Worm (Caenorhabditis elegans) whole organism, L2 larva: Measurements from ENCODE around the gene R09H10.7.

Experiments
- C34F6.9 ChIP-seq: fragments of 150-350 bp; optimal IDR thresholded peaks from 2 replicates; lab custom pipeline; 2014; ENCODE audit warnings: missing biosample characterization, missing genetic modification characterization
- F13H6.1 ChIP-seq: sonication (generic microtip); optimal IDR thresholded peaks from 2 replicates; lab custom pipeline; 2016; ENCODE audit warnings: missing genetic modification characterization, missing compliant biosample characterization
- R02D3.7 ChIP-seq: fragments of 150-350 bp; optimal IDR thresholded peaks from 2 replicates; lab custom pipeline; 2014; ENCODE audit warnings: missing biosample characterization, missing genetic modification characterization
- Y55F3AM.14 ChIP-seq: fragments of 200-800 bp; sonication (Bioruptor generic); optimal IDR thresholded peaks from 2 replicates; lab custom pipeline; 2018; ENCODE audit warnings: mild to moderate bottlenecking, missing genetic modification characterization, missing compliant biosample characterization
- ZK546.5 ChIP-seq: sonication (generic microtip); optimal IDR thresholded peaks from 2 replicates; lab custom pipeline; 2017; ENCODE audit warnings: missing biosample characterization, missing genetic modification characterization
- alr-1 ChIP-seq: fragments of 150-350 bp; optimal IDR thresholded peaks from 2 replicates; lab custom pipeline; 2014; ENCODE audit warnings: missing biosample characterization, missing genetic modification characterization
- aly-2 ChIP-seq: fragments of 150-350 bp; optimal IDR thresholded peaks from 2 replicates; lab custom pipeline; 2014; ENCODE audit warnings: missing biosample characterization, missing genetic modification characterization
- ama-1 ChIP-seq: fragments of 150-350 bp; optimal IDR thresholded peaks from 2 replicates; lab custom pipeline; 2018; ENCODE audit warnings: inconsistent platforms
- blmp-1 ChIP-seq: sonication (generic microtip); optimal IDR thresholded peaks from 2 replicates; lab custom pipeline; 2017; ENCODE audit warnings: missing genetic modification characterization, mild to moderate bottlenecking, missing compliant biosample characterization, antibody characterized with exemption, moderate library complexity; ENCODE audit not compliant: insufficient read depth
- ceh-16 ChIP-seq: fragments of 150-350 bp; optimal IDR thresholded peaks from 2 replicates; lab custom pipeline; 2014; ENCODE audit warnings: missing biosample characterization, missing genetic modification characterization
- dmd-4 ChIP-seq: sonication (generic microtip); optimal IDR thresholded peaks from 2 replicates; lab custom pipeline; 2017; ENCODE audit warnings: missing biosample characterization, missing genetic modification characterization
- elt-1 ChIP-seq: fragments of 150-350 bp; optimal IDR thresholded peaks from 2 replicates; lab custom pipeline; 2014; ENCODE audit warnings: missing biosample characterization, missing genetic modification characterization
- fos-1 ChIP-seq: fragments of 150-350 bp; optimal IDR thresholded peaks from 2 replicates; lab custom pipeline; 2014; ENCODE audit warnings: missing biosample characterization, missing genetic modification characterization
- lin-11 ChIP-seq: fragments of 150-350 bp; sonication (generic microtip); optimal IDR thresholded peaks from 2 replicates; lab custom pipeline; 2014; ENCODE audit warnings: missing biosample characterization, missing genetic modification characterization, inconsistent platforms, mixed read lengths
- lin-13 ChIP-seq: fragments of 150-350 bp; optimal IDR thresholded peaks from 2 replicates; lab custom pipeline; 2014; ENCODE audit warnings: missing biosample characterization, missing genetic modification reagents, missing genetic modification characterization
- lsy-2 ChIP-seq, 2 experiments: fragments of 150-350 bp in 1 of 2; sonication (generic microtip) in 1 of 2; optimal IDR thresholded peaks; 2 replicates each; lab custom pipeline; 2014 to 2017; ENCODE audit warnings: missing biosample characterization in 2 of 2, missing genetic modification characterization in 2 of 2
- mab-5 ChIP-seq: fragments of 150-350 bp; optimal IDR thresholded peaks from 2 replicates; lab custom pipeline; 2014; ENCODE audit warnings: missing biosample characterization, missing genetic modification characterization
- mbf-1 ChIP-seq: sonication (generic microtip); optimal IDR thresholded peaks from 2 replicates; lab custom pipeline; 2017; ENCODE audit warnings: missing biosample characterization, missing genetic modification characterization
- nhr-11 ChIP-seq: fragments of 150-350 bp; optimal IDR thresholded peaks from 2 replicates; lab custom pipeline; 2014; ENCODE audit warnings: missing biosample characterization, missing genetic modification characterization
- nhr-21 ChIP-seq: fragments of 150-350 bp; optimal IDR thresholded peaks from 2 replicates; lab custom pipeline; 2014; ENCODE audit warnings: missing biosample characterization, missing genetic modification characterization
- nhr-23 ChIP-seq: fragments of 150-350 bp; optimal IDR thresholded peaks from 2 replicates; lab custom pipeline; 2014; ENCODE audit warnings: missing biosample characterization, missing genetic modification reagents, missing genetic modification characterization
- nhr-25 ChIP-seq: fragments of 150-350 bp; sonication (generic microtip); optimal IDR thresholded peaks from 3 replicates; lab custom pipeline; 2014; ENCODE audit warnings: missing biosample characterization, missing genetic modification characterization
- nhr-6 ChIP-seq: fragments of 150-350 bp; optimal IDR thresholded peaks from 2 replicates; lab custom pipeline; 2014; ENCODE audit warnings: missing biosample characterization, missing genetic modification characterization
- nhr-77 ChIP-seq: fragments of 150-350 bp; optimal IDR thresholded peaks from 2 replicates; lab custom pipeline; 2014; ENCODE audit warnings: missing biosample characterization, missing genetic modification characterization
- peb-1 ChIP-seq: fragments of 150-350 bp; optimal IDR thresholded peaks from 2 replicates; lab custom pipeline; 2014; ENCODE audit warnings: missing biosample characterization, missing genetic modification characterization
- sem-4 ChIP-seq: fragments of 150-350 bp; optimal IDR thresholded peaks from 2 replicates; lab custom pipeline; 2014; ENCODE audit warnings: missing biosample characterization, missing genetic modification reagents, missing genetic modification characterization
- sma-3 ChIP-seq: sonication (generic microtip); optimal IDR thresholded peaks from 2 replicates; lab custom pipeline; 2016; ENCODE audit warnings: missing genetic modification reagents, missing genetic modification characterization, missing compliant biosample characterization
- sma-9 ChIP-seq, 2 experiments: fragments of 150-350 bp in 1 of 2; sonication (generic microtip) in 1 of 2; optimal IDR thresholded peaks; 2 replicates each; lab custom pipeline; 2014 to 2016; ENCODE audit warnings: missing genetic modification characterization in 2 of 2, mild to moderate bottlenecking in 1 of 2, missing biosample characterization in 1 of 2, missing compliant biosample characterization in 1 of 2, missing genetic modification reagents in 1 of 2, moderate library complexity in 1 of 2
- snpc-4 ChIP-seq: fragments of 150-350 bp; optimal IDR thresholded peaks from 2 replicates; lab custom pipeline; 2014; ENCODE audit warnings: missing biosample characterization, missing genetic modification characterization
- unc-55 ChIP-seq: fragments of 150-350 bp; sonication (generic microtip); optimal IDR thresholded peaks from 3 replicates; lab custom pipeline; 2014; ENCODE audit warnings: missing biosample characterization, missing genetic modification reagents, missing genetic modification characterization
- unc-62 ChIP-seq: fragments of 150-350 bp; optimal IDR thresholded peaks from 2 replicates; lab custom pipeline; 2014; ENCODE audit warnings: missing biosample characterization, missing genetic modification reagents, missing genetic modification characterization
- zag-1 ChIP-seq: fragments of 150-350 bp; optimal IDR thresholded peaks from 2 replicates; lab custom pipeline; 2014; ENCODE audit warnings: missing biosample characterization, missing genetic modification characterization
- ztf-1 ChIP-seq: fragments of 200-800 bp; sonication (Bioruptor generic); conservative IDR thresholded peaks from 2 replicates; pipeline ENCODE4 v1.3.6; 2022; ENCODE audit warnings: missing genetic modification characterization, missing compliant biosample characterization
- ztf-11 ChIP-seq: sonication (generic microtip); optimal IDR thresholded peaks from 2 replicates; lab custom pipeline; 2017; ENCODE audit warnings: missing biosample characterization, missing genetic modification characterization
- ztf-4 ChIP-seq: fragments of 150-350 bp; optimal IDR thresholded peaks from 2 replicates; lab custom pipeline; 2014; ENCODE audit warnings: missing biosample characterization, missing genetic modification characterization

The R09H10.7 gene

DNA sequence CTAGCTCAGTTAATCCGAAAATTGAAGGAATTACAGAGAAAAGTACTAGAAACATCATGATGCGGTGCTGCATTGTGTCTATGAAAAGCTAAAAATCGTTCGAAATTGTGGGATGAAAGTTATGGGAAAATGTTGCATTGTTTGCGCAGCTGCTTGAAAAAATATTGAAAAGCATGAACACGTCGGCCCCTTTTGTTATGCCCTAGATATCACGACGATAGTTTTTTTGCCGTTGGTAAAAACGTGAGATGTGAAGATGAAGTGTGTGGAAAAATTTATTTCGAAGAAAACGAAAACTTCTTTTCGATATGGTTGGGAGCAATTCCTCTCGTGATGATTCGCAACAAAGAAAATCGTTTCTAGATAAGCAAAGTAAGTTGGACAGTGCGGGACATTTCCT lies 30.3 kb upstream of the R09H10.7 start, which contains the start of the genes C43F9.5 and nkb-2:
Gene C43F9.5 (minus strand): TSS at position 101 of the 400 bp plus-strand sequence.
Gene nkb-2 (plus strand): TSS at position 277 of the 400 bp plus-strand sequence.
- no peak for TF ChIP-seq snpc-4 (tag; lab: Kevin White, UChicago)
- TF ChIP-seq ztf-11 (tag; lab: Kevin White, UChicago), result no peak
- no peak for TF ChIP-seq mab-5 (tag; lab: Kevin White, UChicago)
- TF ChIP-seq ama-1, result no peak
- no peak for TF ChIP-seq sma-9 (GFP tag; optimal IDR thresholded peaks at IDR 0.05; lab: Kevin White, UChicago)
- TF ChIP-seq sma-9 (tag; optimal IDR thresholded peaks at IDR 0.05; lab: Kevin White, UChicago), result no peak
- TF ChIP-seq nhr-25 (tag; lab: Kevin White, UChicago), result no peak
- no peak for TF ChIP-seq R02D3.7
- no peak for TF ChIP-seq ceh-16
- TF ChIP-seq lin-13 (GFP tag; lab: Kevin White, UChicago), result no peak
- TF ChIP-seq zag-1, result no peak
- no peak for TF ChIP-seq ztf-1
- no peak for TF ChIP-seq nhr-77 (tag; lab: Kevin White, UChicago)
- TF ChIP-seq sma-3 (GFP tag; lab: Kevin White, UChicago), result no peak
- TF ChIP-seq ZK546.5 (tag; lab: Kevin White, UChicago), result no peak
- no peak for TF ChIP-seq nhr-6 (tag; lab: Kevin White, UChicago)
- no peak for TF ChIP-seq nhr-11 (tag; lab: Kevin White, UChicago)
- TF ChIP-seq lin-11, result no peak
- no peak for TF ChIP-seq nhr-21 (tag; lab: Kevin White, UChicago)

DNA sequence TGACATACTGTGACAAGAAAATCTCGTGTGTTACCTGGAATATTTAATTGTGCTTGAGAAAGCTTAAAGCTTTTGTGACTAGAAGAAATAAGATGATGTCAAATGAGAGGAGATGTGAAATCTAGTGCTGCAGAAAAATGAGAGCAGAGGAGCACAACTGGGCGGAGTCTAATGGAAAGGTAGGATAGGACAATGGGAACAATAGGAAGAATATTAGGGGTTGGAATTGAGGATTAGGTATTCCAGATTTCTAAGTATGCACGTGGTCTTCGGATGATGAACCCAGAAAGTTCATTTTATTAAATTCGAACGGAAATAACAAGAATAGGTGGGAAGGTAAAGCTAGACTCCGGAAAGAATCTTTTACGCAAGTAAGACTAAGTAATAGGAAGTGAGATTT lies 27.3 kb upstream of the R09H10.7 start, which contains the start of gene C43F9.7:
Gene C43F9.7 (minus strand): TSS at position 101 of the 400 bp plus-strand sequence.
- TF ChIP-seq ztf-4 (tag; lab: Kevin White, UChicago) (no peak), blmp-1 (tag; lab: Kevin White, UChicago) (no peak), ztf-1 (no peak), lin-13 (GFP tag; lab: Kevin White, UChicago) (no peak), unc-62 (GFP tag; lab: Kevin White, UChicago) (no peak), snpc-4 (tag; lab: Kevin White, UChicago) (no peak), ztf-11 (tag; lab: Kevin White, UChicago) (no peak), Y55F3AM.14 (GFP tag; lab: Kevin White, UChicago) (no peak), sma-3 (GFP tag; lab: Kevin White, UChicago) (no peak), zag-1 (no peak), elt-1 (tag; lab: Kevin White, UChicago) (no peak), sem-4 (tag; lab: Kevin White, UChicago) (no peak), unc-55 (GFP tag; lab: Kevin White, UChicago) (no peak), alr-1 (tag; lab: Kevin White, UChicago) (no peak), F13H6.1 (tag; lab: Kevin White, UChicago) (no peak), dmd-4 (tag; lab: Kevin White, UChicago) (no peak), sma-9 (GFP tag; optimal IDR thresholded peaks at IDR 0.05; lab: Kevin White, UChicago) (no peak), sma-9 (tag; optimal IDR thresholded peaks at IDR 0.05; lab: Kevin White, UChicago) (no peak), C34F6.9 (tag; lab: Kevin White, UChicago) (no peak), peb-1 (tag; lab: Kevin White, UChicago) (no peak), fos-1 (tag; lab: Kevin White, UChicago) (no peak)

DNA sequence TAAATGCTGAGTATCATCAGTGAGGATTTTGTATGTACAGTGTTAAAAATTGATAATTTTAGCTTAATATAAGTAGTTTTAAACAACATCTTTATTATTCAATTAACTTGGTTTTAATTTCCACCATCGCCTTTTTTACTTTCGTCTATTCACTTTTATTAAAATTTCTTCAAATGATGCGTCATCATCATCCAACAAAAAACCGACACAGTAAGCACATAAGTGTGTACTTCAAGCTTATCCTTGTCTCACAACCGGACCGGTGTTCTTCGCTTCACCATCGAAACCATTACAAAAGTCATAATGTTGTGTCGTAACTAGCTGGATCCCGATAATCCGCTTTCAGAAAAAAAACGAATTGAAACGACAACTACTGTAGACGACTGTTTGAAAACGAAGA lies 24.4 kb upstream of the R09H10.7 start, which contains the start of gene C43F9.11:
Gene C43F9.11 (plus strand): TSS at position 301 of the 400 bp plus-strand sequence.
- no peak for TF ChIP-seq dmd-4 (tag; lab: Kevin White, UChicago)
- TF ChIP-seq aly-2 (tag; lab: Kevin White, UChicago), result no peak
- TF ChIP-seq ZK546.5 (tag; lab: Kevin White, UChicago), result no peak
- TF ChIP-seq lsy-2 (tag; optimal IDR thresholded peaks at IDR 0.05; lab: Kevin White, UChicago), result no peak
- no peak for TF ChIP-seq ama-1
- TF ChIP-seq F13H6.1 (tag; lab: Kevin White, UChicago), result no peak
- no peak for TF ChIP-seq sem-4 (tag; lab: Kevin White, UChicago)
- TF ChIP-seq unc-62 (GFP tag; lab: Kevin White, UChicago), result no peak

DNA sequence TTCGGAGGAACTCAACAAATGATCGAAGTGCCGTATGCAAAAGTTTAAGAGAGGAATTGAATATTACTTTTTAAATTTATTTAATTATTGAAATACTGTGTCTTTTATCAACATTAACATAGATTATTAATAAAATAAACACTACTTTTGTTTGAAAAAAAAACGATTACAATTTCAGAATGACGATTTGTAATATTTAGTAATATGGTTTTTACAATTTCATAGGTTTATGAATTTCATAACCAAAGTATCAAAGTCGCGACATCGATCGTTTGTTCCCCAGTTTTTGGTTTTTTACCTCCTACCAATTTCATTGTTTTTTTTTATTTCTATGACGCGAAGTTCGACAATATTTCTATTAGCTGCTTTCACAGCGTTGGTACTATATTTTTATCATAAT lies 20.9 kb upstream of the R09H10.7 start, which contains the start of gene R09H10.1:
Gene R09H10.1 (plus strand): TSS at position 301 of the 400 bp plus-strand sequence.
- no peak for TF ChIP-seq unc-55 (GFP tag; lab: Kevin White, UChicago)
- TF ChIP-seq aly-2 (tag; lab: Kevin White, UChicago), result no peak
- TF ChIP-seq nhr-25 (tag; lab: Kevin White, UChicago), result no peak
- TF ChIP-seq mab-5 (tag; lab: Kevin White, UChicago), result no peak
- no peak for TF ChIP-seq ceh-16
- no peak for TF ChIP-seq mbf-1 (tag; lab: Kevin White, UChicago)
- TF ChIP-seq nhr-23 (tag; lab: Kevin White, UChicago), result no peak
- no peak for TF ChIP-seq dmd-4 (tag; lab: Kevin White, UChicago)
